Fruit fly (Drosophila melanogaster) whole organism, embryonic: ENCODE results near the gene Crz.

Source experiments
- Awh ChIP-seq: fragments of 200-800 bp; sonication (Bioruptor generic); IDR thresholded peaks from 2 replicates; pipeline ENCODE4, ENCODE4 v1.3.6; 2022; ENCODE audit warnings: missing biosample characterization, missing genetic modification characterization
- B-H1 ChIP-seq: fragments of 200-800 bp; sonication (Bioruptor generic); IDR thresholded peaks from 3 replicates; pipeline ENCODE4 v1.3.6; 2022; ENCODE audit warnings: missing biosample characterization, missing genetic modification characterization
- Blimp-1 ChIP-seq: fragments of 200-800 bp; sonication (Bioruptor generic); optimal IDR thresholded peaks from 3 replicates; lab custom pipeline; 2018; ENCODE audit warnings: missing biosample characterization, missing genetic modification characterization, mild to moderate bottlenecking, moderate library complexity, missing genetic modification reagents
- CG11085 ChIP-seq: fragments of 200-800 bp; sonication (Bioruptor generic); IDR thresholded peaks from 2 replicates; pipeline ENCODE4 v1.3.6; 2022; ENCODE audit warnings: missing biosample characterization, missing genetic modification characterization
- CG11456 ChIP-seq: fragments of 200-800 bp; sonication (Bioruptor generic); IDR thresholded peaks from 3 replicates; pipeline ENCODE4 v1.3.6; 2022; ENCODE audit warnings: missing biosample characterization, missing genetic modification characterization
- CG14014 ChIP-seq: fragments of 200-800 bp; sonication (Bioruptor generic); IDR thresholded peaks from 2 replicates; pipeline ENCODE4 v1.3.6; 2022; ENCODE audit warnings: missing biosample characterization, missing genetic modification characterization
- CG14710 ChIP-seq: fragments of 200-800 bp; sonication (Bioruptor generic); optimal IDR thresholded peaks from 3 replicates; lab custom pipeline; 2019; ENCODE audit warnings: missing biosample characterization, mild to moderate bottlenecking, missing genetic modification characterization, moderate library complexity
- CG15011 ChIP-seq: fragments of 200-800 bp; sonication (Bioruptor generic); optimal IDR thresholded peaks from 3 replicates; lab custom pipeline; 2018; ENCODE audit warnings: missing biosample characterization, mild to moderate bottlenecking, missing genetic modification characterization
- CG1603 ChIP-seq: fragments of 200-800 bp; sonication (Bioruptor generic); optimal IDR thresholded peaks from 2 replicates; lab custom pipeline; 2019; ENCODE audit warnings: missing biosample characterization, mild to moderate bottlenecking, missing genetic modification characterization, moderate library complexity
- CG2116 ChIP-seq: fragments of 200-800 bp; sonication (Bioruptor generic); optimal IDR thresholded peaks from 3 replicates; lab custom pipeline; 2018; ENCODE audit warnings: missing biosample characterization, mild to moderate bottlenecking, missing genetic modification characterization
- CG30403 ChIP-seq: fragments of 200-800 bp; sonication (Bioruptor generic); optimal IDR thresholded peaks from 3 replicates; lab custom pipeline; 2016; ENCODE audit warnings: missing biosample characterization, missing genetic modification characterization
- CG31388 ChIP-seq: fragments of 200-800 bp; sonication (Bioruptor generic); optimal IDR thresholded peaks from 2 replicates; lab custom pipeline; 2016; ENCODE audit warnings: missing biosample characterization, missing genetic modification characterization
- CG3281 ChIP-seq: fragments of 200-800 bp; sonication (Bioruptor generic); optimal IDR thresholded peaks from 3 replicates; lab custom pipeline; 2017; ENCODE audit warnings: missing biosample characterization, mild to moderate bottlenecking, missing genetic modification characterization
- CG34224 ChIP-seq: fragments of 200-800 bp; sonication (Bioruptor generic); IDR thresholded peaks from 3 replicates; pipeline ENCODE4 v1.3.6; 2022; ENCODE audit warnings: missing biosample characterization, missing genetic modification characterization; ENCODE audit not compliant: partially characterized antibody
- CG4328 ChIP-seq: fragments of 200-800 bp; sonication (Bioruptor generic); optimal IDR thresholded peaks from 3 replicates; lab custom pipeline; 2017; ENCODE audit warnings: missing biosample characterization, missing genetic modification reagents, missing genetic modification characterization
- CG6689 ChIP-seq: fragments of 200-800 bp; sonication (Bioruptor generic); IDR thresholded peaks from 2 replicates; pipeline ENCODE4 v1.3.6; 2022; ENCODE audit warnings: missing biosample characterization, missing genetic modification characterization
- CG6791 ChIP-seq: fragments of 200-800 bp; sonication (Bioruptor generic); IDR thresholded peaks from 3 replicates; pipeline ENCODE4 v1.3.6; 2022; ENCODE audit warnings: missing biosample characterization, missing genetic modification characterization; ENCODE audit not compliant: partially characterized antibody
- CG9215 ChIP-seq: fragments of 200-800 bp; sonication (Bioruptor generic); IDR thresholded peaks from 2 replicates; pipeline ENCODE4 v1.3.6; 2022; ENCODE audit warnings: missing biosample characterization, missing genetic modification characterization
- CG9876 ChIP-seq: fragments of 200-800 bp; sonication (Bioruptor generic); optimal IDR thresholded peaks from 2 replicates; lab custom pipeline; 2016; ENCODE audit warnings: missing biosample characterization, missing genetic modification characterization
- Chrac-16 ChIP-seq: fragments of 200-800 bp; sonication (Bioruptor generic); optimal IDR thresholded peaks from 3 replicates; lab custom pipeline; 2016; ENCODE audit warnings: missing biosample characterization, missing genetic modification characterization
- Dip2 ChIP-seq: fragments of 200-800 bp; sonication (Bioruptor generic); IDR thresholded peaks from 2 replicates; pipeline ENCODE4 v1.3.6; 2022; ENCODE audit warnings: missing biosample characterization, missing genetic modification characterization
- Dref ChIP-seq: fragments of 200-800 bp; sonication (Bioruptor generic); IDR thresholded peaks from 2 replicates; pipeline ENCODE4 v1.3.6; 2022; ENCODE audit warnings: missing biosample characterization, missing genetic modification characterization
- Eip74EF ChIP-seq, 2 experiments: fragments of 200-800 bp in 1 of 2; fragments of >200 bp in 1 of 2; sonication (Bioruptor generic) in 1 of 2; optimal IDR thresholded peaks; 2 replicates each; lab custom pipeline; 2017 to 2019; ENCODE audit warnings: missing biosample characterization in 2 of 2, missing genetic modification characterization in 2 of 2, mild to moderate bottlenecking in 1 of 2, moderate library complexity in 1 of 2
- HmgZ ChIP-seq: fragments of 200-800 bp; sonication (Bioruptor generic); optimal IDR thresholded peaks from 2 replicates; lab custom pipeline; 2018; ENCODE audit warnings: missing biosample characterization, mild to moderate bottlenecking, missing genetic modification characterization
- Hr39 ChIP-seq: fragments of >200 bp; optimal IDR thresholded peaks from 2 replicates; lab custom pipeline; 2017
- Med ChIP-seq: fragments of 200-800 bp; sonication (Bioruptor generic); peaks from one replicate; lab custom pipeline; 2016; ENCODE audit warnings: missing biosample characterization, missing genetic modification characterization, mild to moderate bottlenecking, inconsistent platforms, moderate library complexity
- Nf-YB ChIP-seq: fragments of 200-800 bp; sonication (Bioruptor generic); optimal IDR thresholded peaks from 3 replicates; lab custom pipeline; 2019; ENCODE audit warnings: missing biosample characterization, mild to moderate bottlenecking, missing genetic modification characterization, moderate library complexity
- Nf-YC ChIP-seq: fragments of 200-800 bp; optimal IDR thresholded peaks from 3 replicates; lab custom pipeline; 2019; ENCODE audit warnings: missing biosample characterization, mild to moderate bottlenecking, missing genetic modification characterization, moderate library complexity
- Optix ChIP-seq: fragments of 200-800 bp; sonication (Bioruptor generic); IDR thresholded peaks from 3 replicates; pipeline ENCODE4 v1.3.6; 2022; ENCODE audit warnings: missing biosample characterization, missing genetic modification characterization
- Sox102F ChIP-seq: fragments of 200-800 bp; sonication (Bioruptor generic); optimal IDR thresholded peaks from 2 replicates; lab custom pipeline; 2018; ENCODE audit warnings: missing biosample characterization, mild to moderate bottlenecking, missing genetic modification characterization, moderate library complexity
- Xbp1 ChIP-seq: fragments of 200-800 bp; sonication (Bioruptor generic); optimal IDR thresholded peaks from 3 replicates; lab custom pipeline; 2016; ENCODE audit warnings: missing biosample characterization, mild to moderate bottlenecking, missing genetic modification characterization
- ase ChIP-seq: fragments of 200-800 bp; sonication (Bioruptor generic); IDR thresholded peaks from 3 replicates; pipeline ENCODE4 v1.3.6; 2022; ENCODE audit warnings: missing biosample characterization, missing genetic modification characterization
- cato ChIP-seq: fragments of 200-800 bp; sonication (Bioruptor generic); optimal IDR thresholded peaks from 2 replicates; lab custom pipeline; 2016; ENCODE audit warnings: missing biosample characterization, missing genetic modification characterization, borderline replicate concordance
- dmrt11E ChIP-seq: fragments of 200-800 bp; sonication (Bioruptor generic); optimal IDR thresholded peaks from 3 replicates; lab custom pipeline; 2018; ENCODE audit warnings: missing biosample characterization, mild to moderate bottlenecking, missing genetic modification characterization, moderate library complexity
- gem ChIP-seq: fragments of 200-800 bp; sonication (Bioruptor generic); optimal IDR thresholded peaks from 2 replicates; lab custom pipeline; 2019; ENCODE audit warnings: missing biosample characterization, mild to moderate bottlenecking, missing genetic modification characterization, moderate library complexity
- gsb ChIP-seq: fragments of 200-800 bp; sonication (Bioruptor generic); IDR thresholded peaks from 2 replicates; pipeline ENCODE4 v1.3.6; 2022; ENCODE audit warnings: missing biosample characterization, missing genetic modification characterization
- her ChIP-seq: fragments of 200-800 bp; sonication (Bioruptor generic); optimal IDR thresholded peaks from 2 replicates; lab custom pipeline; 2016; ENCODE audit warnings: missing biosample characterization, missing genetic modification characterization
- hkb ChIP-seq, 2 experiments: fragments of 200-800 bp in 1 of 2; fragments of >200 bp in 1 of 2; sonication (Bioruptor generic) in 1 of 2; IDR thresholded peaks in 1 of 2; optimal IDR thresholded peaks in 1 of 2; 2 replicates each; pipeline versions ENCODE4 v1.3.6 to Lab custom; 2017 to 2022; ENCODE audit warnings: missing biosample characterization in 1 of 2, missing genetic modification characterization in 1 of 2
- knrl ChIP-seq: fragments of 200-800 bp; sonication (Bioruptor generic); IDR thresholded peaks from 3 replicates; pipeline ENCODE4 v1.3.6; 2022; ENCODE audit warnings: missing biosample characterization, missing genetic modification characterization; ENCODE audit not compliant: partially characterized antibody
- nerfin-1 ChIP-seq: fragments of 200-800 bp; sonication (Bioruptor generic); optimal IDR thresholded peaks from 3 replicates; lab custom pipeline; 2019; ENCODE audit warnings: missing biosample characterization, mild to moderate bottlenecking, missing genetic modification characterization, moderate library complexity
- org-1 ChIP-seq: fragments of 200-800 bp; sonication (Bioruptor generic); optimal IDR thresholded peaks from 2 replicates; lab custom pipeline; 2017; ENCODE audit warnings: missing biosample characterization, missing genetic modification characterization
- pfk ChIP-seq: fragments of 200-800 bp; sonication (Bioruptor generic); optimal IDR thresholded peaks from 2 replicates; lab custom pipeline; 2018; ENCODE audit warnings: missing biosample characterization, mild to moderate bottlenecking, missing genetic modification characterization, moderate library complexity
- psq ChIP-seq: fragments of 200-800 bp; sonication (Bioruptor generic); optimal IDR thresholded peaks from 2 replicates; lab custom pipeline; 2017; ENCODE audit warnings: missing biosample characterization, missing genetic modification characterization
- run ChIP-seq: fragments of 200-800 bp; sonication (Bioruptor generic); optimal IDR thresholded peaks from 3 replicates; lab custom pipeline; 2018; ENCODE audit warnings: missing biosample characterization, mild to moderate bottlenecking, missing genetic modification characterization
- slp2 ChIP-seq: fragments of 200-800 bp; sonication (Bioruptor generic); optimal IDR thresholded peaks from 2 replicates; lab custom pipeline; 2016; ENCODE audit warnings: missing biosample characterization, missing genetic modification characterization
- tap ChIP-seq: fragments of 200-800 bp; optimal IDR thresholded peaks from 3 replicates; lab custom pipeline; 2019; ENCODE audit warnings: missing biosample characterization, mild to moderate bottlenecking, missing genetic modification characterization, moderate library complexity
- tll ChIP-seq, 2 experiments: fragments of 200-800 bp in 1 of 2; fragments of >200 bp in 1 of 2; sonication (Bioruptor generic) in 1 of 2; optimal IDR thresholded peaks; 2 replicates each; lab custom pipeline; 2017 to 2019; ENCODE audit warnings: missing biosample characterization in 2 of 2, missing genetic modification characterization in 2 of 2, mild to moderate bottlenecking in 1 of 2, moderate library complexity in 1 of 2
- ttk ChIP-seq: fragments of 200-800 bp; sonication (Bioruptor generic); IDR thresholded peaks from 2 replicates; pipeline ENCODE4 v2.1.2; 2022; ENCODE audit warnings: missing biosample characterization, missing genetic modification characterization
- unpg ChIP-seq: fragments of 200-800 bp; sonication (Bioruptor generic); optimal IDR thresholded peaks from 3 replicates; lab custom pipeline; 2018; ENCODE audit warnings: missing biosample characterization, mild to moderate bottlenecking, missing genetic modification characterization, moderate library complexity

Crz gene

dm6 chr3R:14353733-14354152 is 39.1 kb downstream of the Crz start (continued):
- TF ChIP-seq CG11085 (GFP tag; lab: Robert Waterston, UW) (0 out of 2 replicates have a peak, but pooled peaks have one; percentile 21), Dref (no peak), hkb (optimal IDR thresholded peaks at IDR 0.05; lab: Kevin White, UChicago) (no peak), hkb (GFP tag; IDR thresholded peaks at IDR 0.05; lab: Robert Waterston, UW) (peak; percentile 77), CG6791 (GFP tag; lab: Robert Waterston, UW) (no peak), gem (tag; lab: Kevin White, UChicago) (peak; percentile 86), org-1 (GFP tag; lab: Kevin White, UChicago) (peak; percentile 63), Awh (GFP tag; lab: Robert Waterston, UW) (peak; percentile 39; the same call in 1 of the 2 replicates), ase (GFP tag; lab: Robert Waterston, UW) (peak; percentile 71; the same call in 1 of the 3 replicates), CG34224 (GFP tag; lab: Robert Waterston, UW) (no peak), Xbp1 (GFP tag; lab: Kevin White, UChicago) (peak; percentile 57), gsb (GFP tag; lab: Robert Waterston, UW) (0 out of 2 replicates have a peak, but pooled peaks have one; percentile 28), CG30403 (GFP tag; lab: Kevin White, UChicago) (peak; percentile 63), Hr39 (lab: Kevin White, UChicago) (no peak), CG2116 (GFP tag; lab: Kevin White, UChicago) (no peak), knrl (no peak), Sox102F (GFP tag; lab: Kevin White, UChicago) (peak; percentile 74), run (tag; lab: Kevin White, UChicago) (peak; percentile 43), tll (GFP tag; optimal IDR thresholded peaks at IDR 0.05; lab: Kevin White, UChicago) (no peak), CG4328 (GFP tag; lab: Kevin White, UChicago) (peak; percentile 9), unpg (GFP tag; lab: Kevin White, UChicago) (peak; percentile 78), slp2 (GFP tag; lab: Kevin White, UChicago) (no peak), Med (GFP tag; lab: Kevin White, UChicago) (peak; percentile 58), psq (GFP tag; lab: Kevin White, UChicago) (no peak), CG14710 (tag; lab: Kevin White, UChicago) (peak; percentile 72), ttk (peak; percentile 52), CG31388 (GFP tag; lab: Kevin White, UChicago) (no peak), HmgZ (tag; lab: Kevin White, UChicago) (peak; percentile 14), dmrt11E (tag; lab: Kevin White, UChicago) (peak; percentile 44), Optix (GFP tag; lab: Robert Waterston, UW) (0 out of 3 replicates have a peak, but pooled peaks have one; percentile 32), CG9876 (GFP tag; lab: Kevin White, UChicago) (no peak), Dip2 (GFP tag; lab: Robert Waterston, UW) (no peak), cato (GFP tag; lab: Kevin White, UChicago) (peak; percentile 28), CG11456 (GFP tag; lab: Robert Waterston, UW) (no peak), pfk (no peak), Nf-YB (GFP tag; lab: Kevin White, UChicago) (peak; percentile 24), nerfin-1 (peak; percentile 57), CG15011 (GFP tag; lab: Kevin White, UChicago) (peak; percentile 69), Nf-YC (tag; lab: Kevin White, UChicago) (peak; percentile 48), CG9215 (GFP tag; lab: Robert Waterston, UW) (peak; percentile 65), tap (peak; percentile 70), Eip74EF (GFP tag; optimal IDR thresholded peaks at IDR 0.05; lab: Kevin White, UChicago) (peak in 1 of 2 experiments; percentile 21), CG6689 (GFP tag; lab: Robert Waterston, UW) (peak; percentile 75), B-H1 (GFP tag; lab: Robert Waterston, UW) (peak; percentile 62; the same call in 2 of the 3 replicates), CG1603 (tag; lab: Kevin White, UChicago) (no peak), CG3281 (GFP tag; lab: Kevin White, UChicago) (peak; percentile 86), Blimp-1 (GFP tag; lab: Kevin White, UChicago) (peak; percentile 81), CG14014 (0 out of 2 replicates have a peak, but pooled peaks have one; percentile 38), Chrac-16 (GFP tag; lab: Kevin White, UChicago) (peak; percentile 12), her (GFP tag; lab: Kevin White, UChicago) (no peak)
